Fruit fly (Drosophila melanogaster) whole organism, pupa: ENCODE results near the gene CG12984.
A peak's percentile ranks its signal among the peaks of the same experiment; 100 is the strongest.

Experiments
- CG8159 ChIP-seq: fragments of 200-800 bp; sonication (Bioruptor generic); optimal IDR thresholded peaks from 3 replicates; lab custom pipeline; 2018; ENCODE audit warnings: missing biosample characterization, mild to moderate bottlenecking, missing genetic modification characterization, moderate library complexity
- CG9948 ChIP-seq: fragments of 200-800 bp; sonication (Bioruptor generic); optimal IDR thresholded peaks from 2 replicates; lab custom pipeline; 2018; ENCODE audit warnings: missing biosample characterization, mild to moderate bottlenecking, missing genetic modification characterization, moderate library complexity
- Pif1B ChIP-seq: fragments of 200-800 bp; sonication (Bioruptor generic); optimal IDR thresholded peaks from 3 replicates; lab custom pipeline; 2016; ENCODE audit warnings: missing biosample characterization, missing genetic modification characterization

DNA sequence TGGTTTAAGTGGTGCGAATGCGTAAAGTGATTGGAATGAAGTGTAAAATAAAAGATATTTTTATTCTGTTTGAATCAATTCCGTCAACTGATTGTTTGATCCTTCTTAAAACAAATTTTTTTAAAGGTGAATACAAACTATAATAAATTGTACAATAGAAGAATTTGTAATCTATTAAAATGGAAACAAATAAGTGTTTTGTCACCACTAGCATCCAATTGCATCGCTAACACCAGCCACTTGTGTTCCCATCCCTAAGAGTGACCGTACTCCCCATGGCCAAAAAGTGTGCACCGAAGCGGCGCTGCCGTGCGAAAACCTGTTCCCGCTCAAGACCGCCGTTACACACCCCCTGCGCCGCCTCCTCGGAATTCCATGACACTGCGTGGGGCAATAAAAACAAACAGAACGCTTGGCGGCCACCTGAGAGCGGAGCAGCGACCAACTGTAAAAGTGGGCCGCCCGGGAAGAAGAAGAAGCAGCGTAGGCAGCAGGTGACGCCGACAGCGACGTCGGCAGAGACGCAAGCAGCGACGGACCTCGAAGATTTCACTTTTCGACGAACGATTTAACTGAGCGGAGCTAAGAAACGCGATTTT, 36.3 kb downstream of the CG12984 start, which contains the start of gene Pdss2:
- TF ChIP-seq CG8159 (tag; lab: Kevin White, UChicago) = peak; percentile 57
- peak; percentile 47 for TF ChIP-seq CG9948 (tag; lab: Kevin White, UChicago)
- TF ChIP-seq Pif1B = peak; percentile 27
